Worm (Caenorhabditis elegans) whole organism, late embryonic: ENCODE data around the gene srh-1.

Experiments
- C08G9.2 ChIP-seq: sonication (generic microtip); optimal IDR thresholded peaks from 2 replicates; lab custom pipeline; 2016; ENCODE audit warnings: mild to moderate bottlenecking, missing genetic modification characterization, moderate library complexity, missing compliant biosample characterization
- C38D4.7 ChIP-seq: fragments of 200-800 bp; sonication (Bioruptor generic); optimal IDR thresholded peaks from 2 replicates; lab custom pipeline; 2018; ENCODE audit warnings: mild to moderate bottlenecking, missing genetic modification characterization, moderate library complexity, missing compliant biosample characterization
- F13H6.1 ChIP-seq: sonication (generic microtip); optimal IDR thresholded peaks from 2 replicates; lab custom pipeline; 2016; ENCODE audit warnings: missing genetic modification characterization, missing compliant biosample characterization
- T23F11.4 ChIP-seq: fragments of 200-800 bp; sonication (Bioruptor generic); optimal IDR thresholded peaks from 2 replicates; lab custom pipeline; 2018; ENCODE audit warnings: mild to moderate bottlenecking, missing genetic modification characterization, missing compliant biosample characterization
- ahr-1 ChIP-seq: sonication (generic microtip); optimal IDR thresholded peaks from 2 replicates; lab custom pipeline; 2016; ENCODE audit warnings: missing genetic modification characterization, missing compliant biosample characterization
- ama-1 ChIP-seq: fragments of 150-350 bp; optimal IDR thresholded peaks from 2 replicates; lab custom pipeline; 2014
- ceh-22 ChIP-seq: sonication (generic microtip); optimal IDR thresholded peaks from 2 replicates; lab custom pipeline; 2017; ENCODE audit warnings: missing biosample characterization, missing genetic modification characterization
- ceh-24 ChIP-seq: sonication (generic microtip); optimal IDR thresholded peaks from 2 replicates; lab custom pipeline; 2016; ENCODE audit warnings: mild to moderate bottlenecking, missing genetic modification characterization, missing compliant biosample characterization
- ceh-30 ChIP-seq: fragments of 150-350 bp; optimal IDR thresholded peaks from 2 replicates; lab custom pipeline; 2014; ENCODE audit warnings: missing biosample characterization, missing genetic modification characterization
- ceh-31 ChIP-seq: sonication (generic microtip); optimal IDR thresholded peaks from 2 replicates; lab custom pipeline; 2016; ENCODE audit warnings: missing genetic modification characterization, missing compliant biosample characterization
- ceh-34 ChIP-seq: sonication (generic microtip); optimal IDR thresholded peaks from 2 replicates; lab custom pipeline; 2016; ENCODE audit warnings: mild to moderate bottlenecking, missing genetic modification characterization, missing compliant biosample characterization
- ceh-48 ChIP-seq: sonication (generic microtip); optimal IDR thresholded peaks from 2 replicates; lab custom pipeline; 2016; ENCODE audit warnings: missing genetic modification characterization, inconsistent platforms, missing compliant biosample characterization
- ceh-9 ChIP-seq: sonication (generic microtip); optimal IDR thresholded peaks from 2 replicates; lab custom pipeline; 2016; ENCODE audit warnings: mild to moderate bottlenecking, missing genetic modification characterization, inconsistent platforms, missing compliant biosample characterization
- che-1 ChIP-seq: sonication (generic microtip); optimal IDR thresholded peaks from 2 replicates; lab custom pipeline; 2016; ENCODE audit warnings: mild to moderate bottlenecking, missing genetic modification characterization, missing compliant biosample characterization
- dmd-4 ChIP-seq: sonication (generic microtip); optimal IDR thresholded peaks from 2 replicates; lab custom pipeline; 2016; ENCODE audit warnings: borderline replicate concordance, missing genetic modification characterization, missing compliant biosample characterization
- elt-4 ChIP-seq: sonication (generic microtip); optimal IDR thresholded peaks from 2 replicates; lab custom pipeline; 2016; ENCODE audit warnings: missing genetic modification characterization, missing compliant biosample characterization
- ets-4 ChIP-seq: sonication (generic microtip); optimal IDR thresholded peaks from 2 replicates; lab custom pipeline; 2016; ENCODE audit warnings: missing genetic modification characterization, missing compliant biosample characterization
- fax-1 ChIP-seq: sonication (generic microtip); optimal IDR thresholded peaks from 2 replicates; lab custom pipeline; 2016; ENCODE audit warnings: missing genotype, missing genetic modification characterization, missing compliant biosample characterization
- fkh-10 ChIP-seq: fragments of 150-350 bp; optimal IDR thresholded peaks from 2 replicates; lab custom pipeline; 2014; ENCODE audit warnings: missing biosample characterization, missing genetic modification reagents, missing genetic modification characterization
- gmeb-2 ChIP-seq: sonication (generic microtip); optimal IDR thresholded peaks from 2 replicates; lab custom pipeline; 2016; ENCODE audit warnings: missing genetic modification characterization, inconsistent platforms, missing compliant biosample characterization
- hlh-13 ChIP-seq: fragments of 200-800 bp; sonication (Bioruptor generic); optimal IDR thresholded peaks from 2 replicates; lab custom pipeline; 2018; ENCODE audit warnings: mild to moderate bottlenecking, missing genetic modification characterization, missing compliant biosample characterization
- hlh-30 ChIP-seq: sonication (generic microtip); optimal IDR thresholded peaks from 2 replicates; lab custom pipeline; 2017; ENCODE audit warnings: antibody characterized with exemption, missing genetic modification characterization, missing compliant biosample characterization; ENCODE audit not compliant: insufficient read depth
- hlh-6 ChIP-seq: sonication (generic microtip); optimal IDR thresholded peaks from 2 replicates; lab custom pipeline; 2016; ENCODE audit warnings: missing genotype, missing genetic modification characterization, missing compliant biosample characterization
- nhr-232 ChIP-seq: sonication (generic microtip); optimal IDR thresholded peaks from 2 replicates; lab custom pipeline; 2016; ENCODE audit warnings: missing genetic modification characterization, missing compliant biosample characterization
- npax-4 ChIP-seq: sonication (generic microtip); optimal IDR thresholded peaks from 2 replicates; lab custom pipeline; 2016; ENCODE audit warnings: missing genetic modification characterization, missing compliant biosample characterization
- odd-2 ChIP-seq: sonication (generic microtip); optimal IDR thresholded peaks from 2 replicates; lab custom pipeline; 2017; ENCODE audit warnings: antibody characterized with exemption, mild to moderate bottlenecking, missing genetic modification characterization, missing compliant biosample characterization
- pag-3 ChIP-seq: sonication (generic microtip); optimal IDR thresholded peaks from 2 replicates; lab custom pipeline; 2016; ENCODE audit warnings: missing compliant biosample characterization, missing genetic modification characterization, borderline replicate concordance
- pat-9 ChIP-seq: fragments of 200-800 bp; sonication (Bioruptor generic); optimal IDR thresholded peaks from 2 replicates; lab custom pipeline; 2018; ENCODE audit warnings: mild to moderate bottlenecking, missing genetic modification characterization, moderate library complexity, missing compliant biosample characterization
- pha-2 ChIP-seq: sonication (generic microtip); optimal IDR thresholded peaks from 2 replicates; lab custom pipeline; 2017; ENCODE audit warnings: mild to moderate bottlenecking, missing genetic modification characterization, missing compliant biosample characterization
- pha-4 ChIP-seq: fragments of 150-350 bp; optimal IDR thresholded peaks from 2 replicates; lab custom pipeline; 2018; ENCODE audit warnings: missing biosample characterization, missing genetic modification reagents, missing genetic modification characterization
- pqm-1 ChIP-seq: sonication (generic microtip); optimal IDR thresholded peaks from 2 replicates; lab custom pipeline; 2016; ENCODE audit warnings: missing genetic modification characterization, missing compliant biosample characterization
- pros-1 ChIP-seq: fragments of 150-350 bp; optimal IDR thresholded peaks from 2 replicates; lab custom pipeline; 2014; ENCODE audit warnings: missing biosample characterization, missing genetic modification reagents, missing genetic modification characterization
- rnt-1 ChIP-seq: sonication (generic microtip); optimal IDR thresholded peaks from 2 replicates; lab custom pipeline; 2016; ENCODE audit warnings: missing genetic modification characterization, missing compliant biosample characterization
- sdc-2 ChIP-seq: sonication (generic microtip); optimal IDR thresholded peaks from 2 replicates; lab custom pipeline; 2016; ENCODE audit warnings: missing genotype, missing genetic modification characterization, missing compliant biosample characterization
- tbx-2 ChIP-seq: sonication (generic microtip); optimal IDR thresholded peaks from 2 replicates; lab custom pipeline; 2016; ENCODE audit warnings: missing genetic modification characterization, missing compliant biosample characterization
- unc-3 ChIP-seq, 2 experiments: fragments of 200-800 bp in 1 of 2; sonication (Bioruptor generic) in 1 of 2; sonication (generic microtip) in 1 of 2; conservative IDR thresholded peaks in 1 of 2; optimal IDR thresholded peaks in 1 of 2; 2 replicates each; pipeline versions ENCODE4 v1.3.6 to Lab custom; 2016 to 2022; ENCODE audit warnings: missing compliant biosample characterization in 2 of 2, missing genetic modification characterization in 2 of 2, missing genetic modification reagents in 1 of 2

Gene srh-1

DNA sequence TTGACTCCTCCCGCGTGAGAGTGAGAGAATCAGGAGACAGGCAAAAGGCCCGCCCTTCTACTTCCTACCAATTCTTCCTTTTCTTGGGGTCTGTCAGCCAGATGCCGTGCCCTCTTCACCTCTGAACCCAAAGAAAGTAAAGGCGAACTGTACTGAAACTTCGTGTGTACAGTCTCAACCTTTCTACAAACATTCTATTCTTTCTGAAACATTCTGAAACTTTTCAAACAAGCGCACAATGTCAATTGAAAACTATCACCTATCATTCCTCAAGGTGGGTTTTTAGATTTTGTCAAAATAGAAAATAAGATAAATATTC, 46.8 kb downstream of the srh-1 start:
- TF ChIP-seq elt-4 (tag; lab: Kevin White, UChicago) (no peak), dmd-4 (tag; lab: Kevin White, UChicago) (no peak), nhr-232 (tag; lab: Kevin White, UChicago) (no peak), F13H6.1 (tag; lab: Kevin White, UChicago) (no peak), sdc-2 (tag; lab: Kevin White, UChicago) (no peak), tbx-2 (tag; lab: Kevin White, UChicago) (no peak), unc-3 (GFP tag; conservative IDR thresholded peaks at IDR 0.05; lab: Robert Waterston, UW) (no peak), unc-3 (tag; optimal IDR thresholded peaks at IDR 0.05; lab: Kevin White, UChicago) (no peak), ceh-31 (tag; lab: Kevin White, UChicago) (no peak), C08G9.2 (tag; lab: Kevin White, UChicago) (no peak), ceh-30 (tag; lab: Kevin White, UChicago) (no peak), hlh-13 (GFP tag; lab: Kevin White, UChicago) (no peak), odd-2 (no peak), T23F11.4 (no peak)
- TF ChIP-seq, all 69 proteins: peak for 0

DNA sequence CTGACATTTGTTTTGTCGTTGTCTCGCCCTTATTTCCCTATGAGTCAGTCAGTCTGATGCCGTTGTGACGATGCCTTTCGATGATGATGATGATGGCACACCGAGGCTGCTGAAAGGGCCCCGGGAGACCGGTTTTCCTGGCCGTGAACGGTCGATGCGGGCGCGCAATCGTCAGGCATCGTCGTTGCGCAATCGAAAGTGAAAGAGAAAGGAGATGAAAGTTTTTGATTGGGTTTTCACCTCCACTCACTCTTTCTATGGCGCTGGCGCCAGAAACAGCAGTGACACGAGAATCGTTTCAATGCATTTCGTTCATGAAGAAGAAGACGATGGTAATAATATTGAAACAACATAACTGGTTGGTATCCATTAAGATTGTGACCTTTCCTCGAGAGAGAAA, 47.3 kb downstream of the srh-1 start:
- TF ChIP-seq C08G9.2 (tag; lab: Kevin White, UChicago) (no peak), npax-4 (tag; lab: Kevin White, UChicago) (no peak), pros-1 (tag; lab: Kevin White, UChicago) (no peak), ceh-24 (tag; lab: Kevin White, UChicago) (no peak), ceh-22 (tag; lab: Kevin White, UChicago) (no peak), ceh-9 (tag; lab: Kevin White, UChicago) (no peak), odd-2 (no peak), elt-4 (tag; lab: Kevin White, UChicago) (no peak), gmeb-2 (tag; lab: Kevin White, UChicago) (no peak), pha-4 (no peak), pqm-1 (no peak), ama-1 (no peak), hlh-6 (tag; lab: Kevin White, UChicago) (no peak), T23F11.4 (no peak), C38D4.7 (no peak)

DNA sequence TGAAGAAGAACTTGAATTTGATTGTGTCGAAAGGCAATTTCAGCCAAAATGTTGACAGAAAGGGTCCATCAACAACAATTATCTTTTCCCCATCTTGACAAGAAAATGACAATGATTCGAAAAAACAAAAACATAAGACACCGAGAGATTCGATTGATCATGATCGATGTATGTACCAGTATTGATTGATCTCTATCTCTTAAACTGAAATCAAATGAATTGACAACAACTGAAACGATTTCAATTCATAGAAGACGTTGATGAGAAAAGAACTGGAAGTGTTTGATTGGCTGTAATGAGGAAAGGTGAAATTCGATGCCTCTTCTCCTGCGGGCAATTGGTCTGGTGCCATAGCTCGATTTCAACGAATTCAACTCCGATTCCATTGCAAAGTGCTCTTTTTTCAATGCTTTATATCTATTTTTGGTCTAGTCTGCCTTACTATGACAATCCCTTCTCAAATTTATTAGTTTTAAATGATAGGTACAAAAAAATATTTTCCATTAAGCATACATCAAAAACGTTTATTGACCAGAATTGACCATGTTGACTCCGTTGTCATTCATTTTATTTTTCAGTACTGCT, 47.8 kb downstream of the srh-1 start:
- no peak for TF ChIP-seq ets-4 (tag; lab: Kevin White, UChicago)
- no peak for TF ChIP-seq ahr-1 (tag; lab: Kevin White, UChicago)
- no peak for TF ChIP-seq pat-9 (tag; lab: Kevin White, UChicago)
- no peak for TF ChIP-seq pha-2 (tag; lab: Kevin White, UChicago)
- TF ChIP-seq pha-4 = no peak
- TF ChIP-seq odd-2 = no peak
- no peak for TF ChIP-seq ceh-22 (tag; lab: Kevin White, UChicago)
- TF ChIP-seq npax-4 (tag; lab: Kevin White, UChicago) = no peak
- no peak for TF ChIP-seq rnt-1
- no peak for TF ChIP-seq che-1 (tag; lab: Kevin White, UChicago)
- TF ChIP-seq ceh-34 (tag; lab: Kevin White, UChicago) = no peak
- no peak for TF ChIP-seq hlh-30 (tag; lab: Kevin White, UChicago)
- TF ChIP-seq ceh-48 (tag; lab: Kevin White, UChicago) = no peak
- no peak for TF ChIP-seq T23F11.4
- TF ChIP-seq pag-3 (tag; lab: Kevin White, UChicago) = no peak
- no peak for TF ChIP-seq fkh-10 (GFP tag; lab: Kevin White, UChicago)
- no peak for TF ChIP-seq tbx-2 (tag; lab: Kevin White, UChicago)
- TF ChIP-seq pqm-1 = no peak
- TF ChIP-seq ama-1 = no peak
- TF ChIP-seq fax-1 (tag; lab: Kevin White, UChicago) = no peak
